Worm (Caenorhabditis elegans) whole organism, L1 larva: Measurements from ENCODE around the gene attf-3.

ENCODE experiments used
- dsc-1 ChIP-seq: sonication (generic microtip); optimal IDR thresholded peaks from 2 replicates; lab custom pipeline; 2016; ENCODE audit warnings: mild to moderate bottlenecking, missing genetic modification characterization, missing compliant biosample characterization
- egl-13 ChIP-seq: sonication (generic microtip); optimal IDR thresholded peaks from 2 replicates; lab custom pipeline; 2016; ENCODE audit warnings: missing genotype, missing genetic modification reagents, missing genetic modification characterization, missing compliant biosample characterization
- nhr-19 ChIP-seq: fragments of 200-800 bp; sonication (Bioruptor generic); conservative IDR thresholded peaks from 2 replicates; pipeline ENCODE4 v1.3.6; 2022; ENCODE audit warnings: missing genetic modification characterization, missing compliant biosample characterization
- nhr-237 ChIP-seq: fragments of 150-350 bp; optimal IDR thresholded peaks from 2 replicates; lab custom pipeline; 2014; ENCODE audit warnings: missing biosample characterization, missing genetic modification characterization
- nhr-76 ChIP-seq: sonication (generic microtip); optimal IDR thresholded peaks from 2 replicates; lab custom pipeline; 2017; ENCODE audit warnings: missing biosample characterization, missing genetic modification characterization
- skn-1 ChIP-seq: fragments of 150-350 bp; optimal IDR thresholded peaks from 2 replicates; lab custom pipeline; 2014; ENCODE audit warnings: missing biosample characterization, missing genetic modification characterization
- snu-23 ChIP-seq: sonication (generic microtip); optimal IDR thresholded peaks from 2 replicates; lab custom pipeline; 2016; ENCODE audit warnings: missing genetic modification characterization, missing compliant biosample characterization
- unc-62 ChIP-seq: fragments of 150-350 bp; optimal IDR thresholded peaks from 2 replicates; lab custom pipeline; 2014; ENCODE audit warnings: missing biosample characterization, missing genetic modification reagents, missing genetic modification characterization
- ztf-11 ChIP-seq, 2 experiments: sonication (generic microtip); optimal IDR thresholded peaks; 2 replicates each; lab custom pipeline; 2016 to 2017; ENCODE audit warnings: missing genetic modification characterization in 2 of 2, missing biosample characterization in 1 of 2, missing compliant biosample characterization in 1 of 2

DNA sequence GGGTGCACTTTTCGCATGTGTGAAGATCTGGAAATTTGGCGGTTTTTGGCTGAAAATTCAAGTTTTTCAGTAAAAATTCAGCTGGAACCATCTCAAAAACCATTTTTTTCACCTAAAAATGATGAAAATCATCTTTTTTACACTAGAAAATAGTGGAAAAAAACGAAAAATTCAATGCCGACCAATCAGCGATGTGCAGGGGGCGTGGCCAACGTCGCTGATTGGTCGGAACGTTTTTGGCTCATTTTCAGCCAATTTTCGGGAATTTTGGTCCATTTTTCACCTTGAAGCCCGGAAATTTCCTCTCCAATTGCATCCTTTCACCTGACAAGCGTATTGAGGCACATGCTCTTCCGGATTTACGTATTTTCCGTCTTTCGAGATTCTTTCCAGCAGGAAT is 1.8 kb downstream of the attf-3 start:
- TF ChIP-seq egl-13 (tag; lab: Kevin White, UChicago) (no peak), nhr-237 (tag; lab: Kevin White, UChicago) (no peak), unc-62 (GFP tag; lab: Kevin White, UChicago) (no peak), skn-1 (no peak), nhr-19 (no peak), ztf-11 (tag; optimal IDR thresholded peaks at IDR 0.05; lab: Kevin White, UChicago) (no peak), dsc-1 (tag; lab: Kevin White, UChicago) (no peak), nhr-76 (no peak), snu-23 (no peak)
